Fruit fly (Drosophila melanogaster) whole organism, prepupa: Measurements from ENCODE around the gene CG5151.

Experiments used
- CG10631 ChIP-seq: fragments of 200-800 bp; sonication (Bioruptor generic); optimal IDR thresholded peaks from 2 replicates; lab custom pipeline; 2016; ENCODE audit warnings: missing biosample characterization, missing genetic modification characterization
- CG10669 ChIP-seq: fragments of 200-800 bp; sonication (Bioruptor generic); optimal IDR thresholded peaks from 3 replicates; lab custom pipeline; 2018; ENCODE audit warnings: missing biosample characterization, mild to moderate bottlenecking, missing genetic modification characterization, moderate library complexity
- CG11762 ChIP-seq: fragments of 200-800 bp; sonication (Bioruptor generic); optimal IDR thresholded peaks from 3 replicates; lab custom pipeline; 2016; ENCODE audit warnings: missing biosample characterization, missing genetic modification characterization; ENCODE audit not compliant: insufficient read depth
- CG15336 ChIP-seq: fragments of 200-800 bp; sonication (Bioruptor generic); IDR thresholded peaks from 2 replicates; pipeline ENCODE4 v1.3.6; 2022; ENCODE audit warnings: missing biosample characterization, missing genetic modification characterization
- CG1621 ChIP-seq: fragments of 200-800 bp; sonication (Bioruptor generic); optimal IDR thresholded peaks from 3 replicates; lab custom pipeline; 2018; ENCODE audit warnings: missing biosample characterization, mild to moderate bottlenecking, missing genetic modification characterization
- CG16779 ChIP-seq: fragments of 200-800 bp; sonication (Bioruptor generic); optimal IDR thresholded peaks from 3 replicates; lab custom pipeline; 2017; ENCODE audit warnings: missing biosample characterization, mild to moderate bottlenecking, missing genetic modification characterization
- CG3032 ChIP-seq: fragments of 200-800 bp; optimal IDR thresholded peaks from 2 replicates; lab custom pipeline; 2019; ENCODE audit warnings: missing biosample characterization, mild to moderate bottlenecking, missing genetic modification characterization, moderate library complexity
- CG31627 ChIP-seq: fragments of 200-800 bp; sonication (Bioruptor generic); optimal IDR thresholded peaks from 3 replicates; lab custom pipeline; 2016; ENCODE audit warnings: missing biosample characterization, missing genetic modification characterization
- CG32006 ChIP-seq: fragments of 200-800 bp; sonication (Bioruptor generic); optimal IDR thresholded peaks from 3 replicates; lab custom pipeline; 2017; ENCODE audit warnings: missing biosample characterization, mild to moderate bottlenecking, missing genetic modification characterization
- CG34406 ChIP-seq: fragments of 200-800 bp; sonication (Bioruptor generic); optimal IDR thresholded peaks from 3 replicates; lab custom pipeline; 2016; ENCODE audit warnings: missing biosample characterization, missing genetic modification characterization
- CG4318 ChIP-seq: fragments of 200-800 bp; sonication (Bioruptor generic); optimal IDR thresholded peaks from 3 replicates; lab custom pipeline; 2017; ENCODE audit warnings: missing biosample characterization, mild to moderate bottlenecking, missing genetic modification characterization
- CG6276 ChIP-seq: fragments of 200-800 bp; sonication (Bioruptor generic); optimal IDR thresholded peaks from 2 replicates; lab custom pipeline; 2017; ENCODE audit warnings: missing biosample characterization, mild to moderate bottlenecking, missing genetic modification characterization
- CG6792 ChIP-seq: fragments of 200-800 bp; sonication (Bioruptor generic); optimal IDR thresholded peaks from 3 replicates; lab custom pipeline; 2016; ENCODE audit warnings: missing biosample characterization, missing genetic modification characterization
- CG6808 ChIP-seq: fragments of 200-800 bp; sonication (Bioruptor generic); optimal IDR thresholded peaks from 3 replicates; lab custom pipeline; 2017; ENCODE audit warnings: missing biosample characterization, missing genetic modification characterization, mild to moderate bottlenecking, moderate library complexity, missing genetic modification reagents
- CG6854 ChIP-seq: fragments of 200-800 bp; sonication (Bioruptor generic); optimal IDR thresholded peaks from 2 replicates; lab custom pipeline; 2017; ENCODE audit warnings: missing biosample characterization, mild to moderate bottlenecking, missing genetic modification characterization
- CG7368 ChIP-seq: fragments of 200-800 bp; sonication (Bioruptor generic); optimal IDR thresholded peaks from 3 replicates; lab custom pipeline; 2016; ENCODE audit warnings: missing biosample characterization, missing genetic modification characterization
- CG8119 ChIP-seq: fragments of 200-800 bp; sonication (Bioruptor generic); IDR thresholded peaks from 3 replicates; pipeline ENCODE4 v1.3.6; 2022; ENCODE audit warnings: missing biosample characterization, missing genetic modification characterization
- CG8319 ChIP-seq: fragments of 200-800 bp; sonication (Bioruptor generic); optimal IDR thresholded peaks from 3 replicates; lab custom pipeline; 2016; ENCODE audit warnings: missing biosample characterization, missing genetic modification characterization
- CG8632 ChIP-seq: fragments of 200-800 bp; sonication (Bioruptor generic); optimal IDR thresholded peaks from 3 replicates; lab custom pipeline; 2016; ENCODE audit warnings: missing biosample characterization, missing genetic modification characterization
- CG9139 ChIP-seq: fragments of 200-800 bp; sonication (Bioruptor generic); optimal IDR thresholded peaks from 3 replicates; lab custom pipeline; 2017; ENCODE audit warnings: missing biosample characterization, mild to moderate bottlenecking, missing genetic modification characterization
- Eip75B ChIP-seq: fragments of 200-800 bp; sonication (Bioruptor generic); optimal IDR thresholded peaks from 3 replicates; lab custom pipeline; 2016; ENCODE audit warnings: missing biosample characterization, missing genetic modification characterization
- Eip78C ChIP-seq: fragments of 200-800 bp; sonication (Bioruptor generic); peaks from one replicate; lab custom pipeline; 2016; ENCODE audit warnings: missing biosample characterization, missing genetic modification characterization
- Eip93F ChIP-seq: fragments of 200-800 bp; sonication (Bioruptor generic); optimal IDR thresholded peaks from 2 replicates; lab custom pipeline; 2016; ENCODE audit warnings: missing biosample characterization, mild to moderate bottlenecking, missing genetic modification characterization
- Ets96B ChIP-seq: fragments of 200-800 bp; optimal IDR thresholded peaks from 2 replicates; lab custom pipeline; 2019; ENCODE audit warnings: missing biosample characterization, mild to moderate bottlenecking, missing genetic modification characterization, moderate library complexity
- Gug ChIP-seq: fragments of 200-800 bp; sonication (Bioruptor generic); IDR thresholded peaks from 2 replicates; pipeline ENCODE4 v1.3.6; 2022; ENCODE audit warnings: missing biosample characterization, missing genetic modification characterization
- Hr38 ChIP-seq: sonication (Bioruptor generic); optimal IDR thresholded peaks from 2 replicates; lab custom pipeline; 2016; ENCODE audit warnings: missing biosample characterization, missing genetic modification characterization
- Hr39 ChIP-seq: fragments of 200-800 bp; sonication (Bioruptor generic); optimal IDR thresholded peaks from 2 replicates; lab custom pipeline; 2016; ENCODE audit warnings: missing biosample characterization, missing genetic modification characterization
- Hr4 ChIP-seq: fragments of 200-800 bp; sonication (Bioruptor generic); optimal IDR thresholded peaks from 3 replicates; lab custom pipeline; 2016; ENCODE audit warnings: missing biosample characterization, missing genetic modification characterization
- Lpt ChIP-seq: fragments of 200-800 bp; sonication (Bioruptor generic); optimal IDR thresholded peaks from 3 replicates; lab custom pipeline; 2016; ENCODE audit warnings: missing biosample characterization, missing genetic modification characterization
- Met ChIP-seq: fragments of 200-800 bp; sonication (Bioruptor generic); optimal IDR thresholded peaks from 3 replicates; lab custom pipeline; 2016; ENCODE audit warnings: missing biosample characterization, missing genetic modification characterization
- OdsH ChIP-seq: fragments of 200-800 bp; sonication (Bioruptor generic); optimal IDR thresholded peaks from 3 replicates; lab custom pipeline; 2016; ENCODE audit warnings: missing biosample characterization, missing genetic modification characterization
- Smox ChIP-seq: fragments of 200-800 bp; sonication (Bioruptor generic); optimal IDR thresholded peaks from 3 replicates; lab custom pipeline; 2016; ENCODE audit warnings: missing biosample characterization, missing genetic modification characterization
- Sox102F ChIP-seq: fragments of 200-800 bp; sonication (Bioruptor generic); optimal IDR thresholded peaks from 2 replicates; lab custom pipeline; 2016; ENCODE audit warnings: missing biosample characterization, mild to moderate bottlenecking, missing genetic modification characterization
- Sox14 ChIP-seq: fragments of 200-800 bp; sonication (Bioruptor generic); optimal IDR thresholded peaks from 3 replicates; lab custom pipeline; 2016; ENCODE audit warnings: missing biosample characterization, missing genetic modification characterization
- Sox15 ChIP-seq: fragments of 200-800 bp; sonication (Bioruptor generic); optimal IDR thresholded peaks from 3 replicates; lab custom pipeline; 2016; ENCODE audit warnings: missing biosample characterization, missing genetic modification characterization
- acj6 ChIP-seq: fragments of 200-800 bp; sonication (Bioruptor generic); optimal IDR thresholded peaks from 3 replicates; lab custom pipeline; 2016; ENCODE audit warnings: missing biosample characterization, missing genetic modification characterization
- cyc ChIP-seq: fragments of 200-800 bp; sonication (Bioruptor generic); optimal IDR thresholded peaks from 3 replicates; lab custom pipeline; 2016; ENCODE audit warnings: missing biosample characterization, missing genetic modification characterization
- dac ChIP-seq: fragments of 200-800 bp; sonication (Bioruptor generic); optimal IDR thresholded peaks from 2 replicates; lab custom pipeline; 2017; ENCODE audit warnings: missing biosample characterization, mild to moderate bottlenecking, missing genetic modification characterization
- dsx ChIP-seq: fragments of 200-800 bp; optimal IDR thresholded peaks from 3 replicates; lab custom pipeline; 2019; ENCODE audit warnings: missing biosample characterization, mild to moderate bottlenecking, missing genetic modification characterization, moderate library complexity; ENCODE audit not compliant: poor library complexity, severe bottlenecking
- eg ChIP-seq: fragments of 200-800 bp; sonication (Bioruptor generic); IDR thresholded peaks from 3 replicates; pipeline ENCODE4 v1.3.6; 2022; ENCODE audit warnings: missing biosample characterization, missing genetic modification characterization
- esn ChIP-seq: fragments of 200-800 bp; sonication (Bioruptor generic); optimal IDR thresholded peaks from 2 replicates; lab custom pipeline; 2016; ENCODE audit warnings: missing biosample characterization, mild to moderate bottlenecking, missing genetic modification characterization, moderate library complexity
- fd59A ChIP-seq: fragments of 200-800 bp; sonication (Bioruptor generic); optimal IDR thresholded peaks from 2 replicates; lab custom pipeline; 2017; ENCODE audit warnings: missing biosample characterization, mild to moderate bottlenecking, missing genetic modification characterization, missing genetic modification reagents
- fd85E ChIP-seq: fragments of 200-800 bp; sonication (Bioruptor generic); optimal IDR thresholded peaks from 3 replicates; lab custom pipeline; 2016; ENCODE audit warnings: missing biosample characterization, missing genetic modification characterization
- fkh ChIP-seq: fragments of 200-800 bp; sonication (Bioruptor generic); optimal IDR thresholded peaks from 3 replicates; lab custom pipeline; 2017; ENCODE audit warnings: missing biosample characterization, mild to moderate bottlenecking, missing genetic modification characterization, moderate library complexity
- lz ChIP-seq: fragments of 200-800 bp; sonication (Bioruptor generic); optimal IDR thresholded peaks from 3 replicates; lab custom pipeline; 2016; ENCODE audit warnings: missing biosample characterization, missing genetic modification characterization
- net ChIP-seq: fragments of 200-800 bp; sonication (Bioruptor generic); optimal IDR thresholded peaks from 3 replicates; lab custom pipeline; 2016; ENCODE audit warnings: missing biosample characterization, missing genetic modification characterization
- pdm3 ChIP-seq: fragments of 200-800 bp; sonication (Bioruptor generic); optimal IDR thresholded peaks from 3 replicates; lab custom pipeline; 2016; ENCODE audit warnings: missing biosample characterization, missing genetic modification characterization
- salr ChIP-seq, 2 experiments: fragments of 200-800 bp; sonication (Bioruptor generic); optimal IDR thresholded peaks; 3 replicates each; lab custom pipeline; 2016 to 2018; ENCODE audit warnings: missing biosample characterization in 2 of 2, missing genetic modification characterization in 2 of 2, mild to moderate bottlenecking in 1 of 2
- spab ChIP-seq: fragments of 200-800 bp; sonication (Bioruptor generic); optimal IDR thresholded peaks from 2 replicates; lab custom pipeline; 2017; ENCODE audit warnings: missing biosample characterization, mild to moderate bottlenecking, missing genetic modification characterization, missing genetic modification reagents
- ss ChIP-seq, 2 experiments: fragments of 200-800 bp; sonication (Bioruptor generic); optimal IDR thresholded peaks; 2 replicates in 1 of 2; 3 replicates in 1 of 2; lab custom pipeline; 2017 to 2018; ENCODE audit warnings: mild to moderate bottlenecking in 2 of 2, missing biosample characterization in 2 of 2, missing genetic modification characterization in 2 of 2, moderate library complexity in 1 of 2
- svp ChIP-seq: fragments of 200-800 bp; sonication (Bioruptor generic); peaks from one replicate; lab custom pipeline; 2016; ENCODE audit warnings: missing biosample characterization, missing genetic modification characterization
- topi ChIP-seq: fragments of 200-800 bp; sonication (Bioruptor generic); optimal IDR thresholded peaks from 3 replicates; lab custom pipeline; 2016; ENCODE audit warnings: missing biosample characterization, missing genetic modification characterization
- vri ChIP-seq: fragments of 200-800 bp; sonication (Bioruptor generic); optimal IDR thresholded peaks from 3 replicates; lab custom pipeline; 2016; ENCODE audit warnings: missing biosample characterization, mild to moderate bottlenecking, missing genetic modification characterization

Gene CG5151

dm6 chr3L:16105528-16105927 is 59.0 kb downstream of the CG5151 start, which contains the start of the genes IntS9 and CG43295:
TSS of gene IntS9 (minus strand) at chr3L:16105627.
TSS of gene CG43295 (plus strand) at chr3L:16105852.
- TF ChIP-seq vri (GFP tag; lab: Kevin White, UChicago): no peak
- no peak for TF ChIP-seq svp (GFP tag; lab: Kevin White, UChicago)
- TF ChIP-seq Eip78C (GFP tag; lab: Kevin White, UChicago): no peak
- TF ChIP-seq pdm3: no peak
- TF ChIP-seq esn: peak; percentile 93
- peak; percentile 92 for TF ChIP-seq CG31627 (GFP tag; lab: Kevin White, UChicago)
- no peak for TF ChIP-seq Eip75B (GFP tag; lab: Kevin White, UChicago)
- TF ChIP-seq salr (GFP tag; optimal IDR thresholded peaks at IDR 0.05; lab: Kevin White, UChicago): peak in 1 of 2 experiments; percentile 62
- peak; percentile 46 for TF ChIP-seq fkh (GFP tag; lab: Kevin White, UChicago)
- peak; percentile 77 for TF ChIP-seq CG7368
- peak; percentile 97 for TF ChIP-seq Sox14 (GFP tag; lab: Kevin White, UChicago)
- no peak for TF ChIP-seq OdsH (GFP tag; lab: Kevin White, UChicago)
- TF ChIP-seq CG6808 (GFP tag; lab: Kevin White, UChicago): no peak
- peak; percentile 70 for TF ChIP-seq Gug
- peak; percentile 58 for TF ChIP-seq fd59A (GFP tag; lab: Kevin White, UChicago)
- no peak for TF ChIP-seq spab
- no peak for TF ChIP-seq topi (GFP tag; lab: Kevin White, UChicago)
- no peak for TF ChIP-seq Lpt (GFP tag; lab: Kevin White, UChicago)
- no peak for TF ChIP-seq net (GFP tag; lab: Kevin White, UChicago)
- peak; percentile 91 for TF ChIP-seq acj6
- TF ChIP-seq CG15336 (GFP tag; lab: Robert Waterston, UW): peak; percentile 80
- no peak for TF ChIP-seq CG6854
- TF ChIP-seq CG1621 (tag; lab: Kevin White, UChicago): no peak
- no peak for TF ChIP-seq fd85E (GFP tag; lab: Kevin White, UChicago)
- peak; percentile 75 for TF ChIP-seq CG8632
- TF ChIP-seq CG10631: peak; percentile 87
- peak; percentile 83 for TF ChIP-seq CG8319 (GFP tag; lab: Kevin White, UChicago)
- peak; percentile 85 for TF ChIP-seq CG6792 (GFP tag; lab: Kevin White, UChicago)
- no peak for TF ChIP-seq ss (GFP tag; optimal IDR thresholded peaks at IDR 0.05; lab: Kevin White, UChicago)
- TF ChIP-seq Sox15 (GFP tag; lab: Kevin White, UChicago): peak; percentile 76
- peak; percentile 91 for TF ChIP-seq cyc
- TF ChIP-seq Met: no peak
- peak; percentile 84 for TF ChIP-seq CG11762 (GFP tag; lab: Kevin White, UChicago)
- TF ChIP-seq lz: peak; percentile 90
- TF ChIP-seq CG32006 (GFP tag; lab: Kevin White, UChicago): no peak
- no peak for TF ChIP-seq CG4318 (GFP tag; lab: Kevin White, UChicago)
- TF ChIP-seq Hr38 (GFP tag; lab: Kevin White, UChicago): peak; percentile 77
- no peak for TF ChIP-seq CG34406
- no peak for TF ChIP-seq CG16779 (tag; lab: Kevin White, UChicago)
- no peak for TF ChIP-seq CG6276 (GFP tag; lab: Kevin White, UChicago)
- no peak for TF ChIP-seq CG9139
- TF ChIP-seq Eip93F (GFP tag; lab: Kevin White, UChicago): peak; percentile 30
- no peak for TF ChIP-seq Sox102F
- no peak for TF ChIP-seq Smox
- TF ChIP-seq CG8119: no peak; the same call in 2 of the 3 replicates
- no peak for TF ChIP-seq CG10669 (GFP tag; lab: Kevin White, UChicago)
- no peak for TF ChIP-seq dac
- TF ChIP-seq Hr39: peak; percentile 92
- no peak for TF ChIP-seq Hr4 (GFP tag; lab: Kevin White, UChicago)
- TF ChIP-seq dsx (GFP tag; lab: Kevin White, UChicago): no peak
- peak; percentile 79 for TF ChIP-seq Ets96B (tag; lab: Kevin White, UChicago)
- peak; percentile 87 for TF ChIP-seq eg (GFP tag; lab: Robert Waterston, UW)
- peak; percentile 76 for TF ChIP-seq CG3032 (tag; lab: Kevin White, UChicago)
